Worm (Caenorhabditis elegans): ENCODE measurements around the gene F59B10.6.

The F59B10.6 gene

DNA sequence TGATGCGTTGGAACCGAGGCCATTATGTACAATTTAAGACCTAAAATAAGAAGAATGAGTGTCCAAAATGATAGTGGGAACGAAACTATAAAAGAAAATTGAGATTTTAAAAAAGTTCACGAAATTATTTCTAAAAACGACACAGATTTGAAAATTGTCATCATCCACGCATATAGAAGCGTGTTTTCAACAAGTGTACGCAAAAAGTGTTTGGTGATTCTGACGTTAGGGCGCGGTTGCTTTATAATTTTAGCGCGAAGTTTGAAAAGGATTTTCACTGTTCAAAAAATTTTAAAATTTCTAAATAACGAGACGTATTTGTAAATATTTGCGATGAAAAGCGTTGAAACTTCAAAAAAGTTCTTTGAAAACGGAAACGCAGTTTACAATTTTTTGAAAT, 39.1 kb upstream of the F59B10.6 start, which contains the start of gene cdc-48.1 (continued):
- TF ChIP-seq athp-1 (tag; optimal IDR thresholded peaks at IDR 0.05) (peak; percentile 100), F55B11.4 (tag; optimal IDR thresholded peaks at IDR 0.05; ENCODE audit: borderline replicate concordance, insufficient read depth) (no peak), lsl-1 (GFP tag; optimal IDR thresholded peaks at IDR 0.05) (peak; percentile 96), unc-130 (GFP tag; optimal IDR thresholded peaks at IDR 0.05) (peak; percentile 98), zim-3 (tag; optimal IDR thresholded peaks at IDR 0.05) (peak; percentile 96), repo-1 (tag; optimal IDR thresholded peaks at IDR 0.05) (peak; percentile 98), tbx-9 (tag; optimal IDR thresholded peaks at IDR 0.05; ENCODE audit: borderline replicate concordance) (no peak), egrh-3 (GFP tag; IDR thresholded peaks at IDR 0.05) (peak; percentile 64; the same call in 1 of the 2 replicates), rpc-1 (optimal IDR thresholded peaks at IDR 0.05) (peak; percentile 18), rpc-1 (tag; optimal IDR thresholded peaks at IDR 0.05) (peak; percentile 14), attf-6 (GFP tag; IDR thresholded peaks at IDR 0.05) (peak; percentile 92), ceh-91 (GFP tag; IDR thresholded peaks at IDR 0.05) (peak; percentile 99), F23B12.7 (tag; optimal IDR thresholded peaks at IDR 0.05; ENCODE audit: insufficient read depth) (peak; percentile 99), F57C9.4 (tag; optimal IDR thresholded peaks at IDR 0.05) (peak; percentile 93), ceh-58 (GFP tag; IDR thresholded peaks at IDR 0.05) (0 out of 2 replicates have a peak, but pooled peaks have one; percentile 88), snpc-3.4 (tag; optimal IDR thresholded peaks at IDR 0.05) (peak; percentile 99), aptf-3 (GFP tag; IDR thresholded peaks at IDR 0.05) (0 out of 2 replicates have a peak, but pooled peaks have one; percentile 69), ceh-27 (GFP tag; optimal IDR thresholded peaks at IDR 0.05) (peak; percentile 100), atf-7 (tag; optimal IDR thresholded peaks at IDR 0.05) (peak; percentile 99), efl-1 (GFP tag; optimal IDR thresholded peaks at IDR 0.05) (peak; percentile 100), ceh-40 (GFP tag; IDR thresholded peaks at IDR 0.05) (peak; percentile 94), C17E4.6 (GFP tag; IDR thresholded peaks at IDR 0.05) (peak; percentile 99), attf-3 (GFP tag; conservative IDR thresholded peaks at IDR 0.05) (peak; percentile 94), madf-10 (tag; optimal IDR thresholded peaks at IDR 0.05) (peak; percentile 97), ztf-18 (tag; optimal IDR thresholded peaks at IDR 0.05) (peak; percentile 89), nfyb-1 (GFP tag; IDR thresholded peaks at IDR 0.05) (peak; percentile 99), lin-26 (GFP tag; IDR thresholded peaks at IDR 0.05) (peak; percentile 95), tbp1 (GFP tag; optimal IDR thresholded peaks at IDR 0.05) (peak; percentile 83), die-1 (tag; optimal IDR thresholded peaks at IDR 0.05) (peak; percentile 89), chd-7 (tag; optimal IDR thresholded peaks at IDR 0.05) (peak; percentile 99), ets-4 (GFP tag; optimal IDR thresholded peaks at IDR 0.05) (peak; percentile 97), lir-1 (GFP tag; conservative IDR thresholded peaks at IDR 0.05) (peak; percentile 99), ztf-22 (GFP tag; optimal IDR thresholded peaks at IDR 0.05) (peak; percentile 97), ccch-3 (GFP tag; optimal IDR thresholded peaks at IDR 0.05) (peak; percentile 84), F10E7.11 (tag; optimal IDR thresholded peaks at IDR 0.05) (peak; percentile 87), K12H6.12 (tag; optimal IDR thresholded peaks at IDR 0.05) (peak; percentile 100), B0261.1 (tag; optimal IDR thresholded peaks at IDR 0.05) (peak; percentile 48), tlf-1 (GFP tag; optimal IDR thresholded peaks at IDR 0.05) (peak; percentile 100), nhr-90 (tag; optimal IDR thresholded peaks at IDR 0.05) (peak; percentile 97), C06A6.2 (GFP tag; conservative IDR thresholded peaks at IDR 0.05) (peak; percentile 98), K11D2.4 (GFP tag; IDR thresholded peaks at IDR 0.05) (peak; percentile 100), him-1 (tag; optimal IDR thresholded peaks at IDR 0.05) (peak; percentile 97), ztf-25 (GFP tag; IDR thresholded peaks at IDR 0.05) (peak; percentile 94), F37B4.10 (GFP tag; IDR thresholded peaks at IDR 0.05) (peak; percentile 98), pha-4 (tag; optimal IDR thresholded peaks at IDR 0.05) (peak; percentile 98), B0035.1 (tag; optimal IDR thresholded peaks at IDR 0.05) (peak; percentile 95), nfya-2 (GFP tag; IDR thresholded peaks at IDR 0.05) (peak; percentile 94), sptf-2 (GFP tag; optimal IDR thresholded peaks at IDR 0.05) (peak; percentile 20), mcd-1 (GFP tag; IDR thresholded peaks at IDR 0.05) (peak; percentile 100)

Data from whole organism, young adult.